Fruit fly (Drosophila melanogaster): ENCODE results near the gene Gdap1.

Gene Gdap1

DNA sequence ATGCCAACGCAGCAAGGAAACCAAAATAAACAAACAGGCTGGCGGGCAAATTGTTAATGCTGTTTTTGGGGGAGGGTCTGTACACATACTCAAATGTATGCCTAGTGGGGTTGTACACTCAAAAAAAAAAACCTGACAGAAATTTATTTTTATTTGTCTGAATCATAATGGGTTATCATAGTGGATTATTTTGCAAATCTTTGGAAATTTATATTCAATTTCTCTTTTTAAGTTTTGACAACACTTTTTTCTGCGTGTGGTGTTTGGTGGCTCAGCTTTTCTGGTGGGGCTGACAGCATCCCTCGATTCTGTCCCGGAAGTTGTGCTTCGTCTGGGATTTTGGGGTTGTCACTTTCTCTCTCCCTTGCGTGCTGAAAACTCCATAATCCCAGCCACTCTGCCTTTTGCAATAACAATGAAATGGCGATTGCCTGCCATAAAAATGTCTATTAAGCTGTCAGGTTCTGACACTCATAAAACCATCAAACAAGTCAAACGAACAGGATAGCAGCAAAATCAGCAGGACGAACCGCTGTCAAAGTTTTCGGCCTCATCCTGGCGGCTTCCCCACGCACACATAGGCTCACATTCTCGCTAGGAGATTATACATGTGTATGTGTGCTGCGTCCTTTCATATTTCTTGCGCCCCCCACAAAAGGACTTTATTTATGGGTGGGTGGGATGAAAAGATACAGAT lies 13.3 kb downstream of the Gdap1 start (continued):
- TF ChIP-seq CG18599 (GFP tag; optimal IDR thresholded peaks at IDR 0.05) (peak; percentile 94), CG31441 (GFP tag; IDR thresholded peaks at IDR 0.05) (no peak; the same call in none of the 2 replicates), CG7271 (tag; optimal IDR thresholded peaks at IDR 0.05) (no peak), CG8388 (GFP tag; optimal IDR thresholded peaks at IDR 0.05) (peak; percentile 73), wek (GFP tag; optimal IDR thresholded peaks at IDR 0.05) (no peak), CG10366 (GFP tag; IDR thresholded peaks at IDR 0.05) (peak; percentile 75), CG10959 (GFP tag; IDR thresholded peaks at IDR 0.05) (peak; percentile 51), ems (GFP tag; optimal IDR thresholded peaks at IDR 0.05) (peak; percentile 20), HLH4C (GFP tag; IDR thresholded peaks at IDR 0.05; ENCODE audit: partially characterized antibody) (no peak), Sry-β (GFP tag; optimal IDR thresholded peaks at IDR 0.05) (no peak), crc (GFP tag; optimal IDR thresholded peaks at IDR 0.05) (peak; percentile 53), CG13424 (tag; optimal IDR thresholded peaks at IDR 0.05) (peak; percentile 77), Atf3 (GFP tag; optimal IDR thresholded peaks at IDR 0.05) (no peak), CG12155 (GFP tag; optimal IDR thresholded peaks at IDR 0.05) (peak; percentile 59), BtbVII (GFP tag; optimal IDR thresholded peaks at IDR 0.05) (peak; percentile 68), CG32532 (GFP tag; IDR thresholded peaks at IDR 0.05) (peak; percentile 88), CG11723 (GFP tag; optimal IDR thresholded peaks at IDR 0.05) (no peak), eyg (GFP tag; optimal IDR thresholded peaks at IDR 0.05) (peak; percentile 17), CG4282 (GFP tag; optimal IDR thresholded peaks at IDR 0.05) (peak; percentile 26), Hey (tag; optimal IDR thresholded peaks at IDR 0.05) (peak; percentile 2), CG17829 (tag; optimal IDR thresholded peaks at IDR 0.05) (peak; percentile 16), CG12769 (tag; optimal IDR thresholded peaks at IDR 0.05) (no peak), nmo (GFP tag; optimal IDR thresholded peaks at IDR 0.05) (peak; percentile 51), CG14965 (GFP tag; optimal IDR thresholded peaks at IDR 0.05; ENCODE audit: borderline replicate concordance) (peak; percentile 35), onecut (GFP tag; IDR thresholded peaks at IDR 0.05) (peak; percentile 77), esg (GFP tag; conservative IDR thresholded peaks at IDR 0.05) (peak; percentile 78), CG5953 (GFP tag; IDR thresholded peaks at IDR 0.05) (peak; percentile 77), CG17361 (GFP tag; IDR thresholded peaks at IDR 0.05) (peak; percentile 44; the same call in 1 of the 3 replicates), CG10543 (GFP tag; optimal IDR thresholded peaks at IDR 0.05) (peak; percentile 66), CG8281 (tag; optimal IDR thresholded peaks at IDR 0.05) (peak; percentile 47), CG8478 (optimal IDR thresholded peaks at IDR 0.05) (no peak), Aef1 (GFP tag; IDR thresholded peaks at IDR 0.05) (no peak; the same call in 1 of the 3 replicates), CG9797 (GFP tag; optimal IDR thresholded peaks at IDR 0.05) (no peak), lab (GFP tag; optimal IDR thresholded peaks at IDR 0.05) (peak; percentile 91), CG34376 (GFP tag; optimal IDR thresholded peaks at IDR 0.05) (peak; percentile 79), Sox100B (GFP tag; optimal IDR thresholded peaks at IDR 0.05) (no peak), sna (GFP tag; IDR thresholded peaks at IDR 0.05; ENCODE audit: partially characterized antibody) (no peak), mirr (GFP tag; optimal IDR thresholded peaks at IDR 0.05) (peak; percentile 20), kni (GFP tag; optimal IDR thresholded peaks at IDR 0.05) (no peak), Pdp1 (GFP tag; optimal IDR thresholded peaks at IDR 0.05) (no peak), Kr (GFP tag; optimal IDR thresholded peaks at IDR 0.05) (no peak), NC2β (GFP tag; optimal IDR thresholded peaks at IDR 0.05) (no peak), lmd (GFP tag; IDR thresholded peaks at IDR 0.05) (no peak; the same call in 1 of the 2 replicates), jigr1 (GFP tag; IDR thresholded peaks at IDR 0.05) (peak; percentile 61; the same call in 1 of the 3 replicates), Chrac-16 (GFP tag; optimal IDR thresholded peaks at IDR 0.05) (peak; percentile 61), Sox102F (GFP tag; optimal IDR thresholded peaks at IDR 0.05) (peak; percentile 80), Dek (tag; optimal IDR thresholded peaks at IDR 0.05) (peak; percentile 81), NK7.1 (GFP tag; optimal IDR thresholded peaks at IDR 0.05) (peak; percentile 62), pb (GFP tag; optimal IDR thresholded peaks at IDR 0.05) (peak; percentile 65)

Data from whole organism, embryonic.